Worm (Caenorhabditis elegans): ENCODE data around the gene lin-8.

- TF ChIP-seq unc-62 (GFP tag; optimal IDR thresholded peaks at IDR 0.05) (no peak), nhr-21 (tag; optimal IDR thresholded peaks at IDR 0.05) (no peak), sma-9 (GFP tag; optimal IDR thresholded peaks at IDR 0.05) (no peak), sma-9 (tag; optimal IDR thresholded peaks at IDR 0.05) (no peak), elt-3 (tag; optimal IDR thresholded peaks at IDR 0.05) (no peak)
These were observed 5.3 kb upstream of the lin-8 start for ce11 chrII:3051332-3051731.
